Worm (Caenorhabditis elegans) whole organism, young adult: ENCODE measurements around the gene msp-50.

Experiments
- B0035.1 ChIP-seq: sonication (generic microtip); optimal IDR thresholded peaks from 2 replicates; lab custom pipeline; 2016; ENCODE audit warnings: missing genetic modification characterization, mild to moderate bottlenecking, missing compliant biosample characterization, missing genotype, missing genetic modification reagents
- C17E4.6 ChIP-seq: fragments of 200-800 bp; sonication (Bioruptor generic); IDR thresholded peaks from 2 replicates; pipeline ENCODE4 v1.3.6; 2022; ENCODE audit warnings: missing genetic modification reagents, missing genetic modification characterization, missing compliant biosample characterization
- F10E7.11 ChIP-seq: sonication (generic microtip); optimal IDR thresholded peaks from 2 replicates; lab custom pipeline; 2017; ENCODE audit warnings: mild to moderate bottlenecking, missing genetic modification characterization, moderate library complexity, missing compliant biosample characterization
- F33H1.4 ChIP-seq: fragments of 200-800 bp; sonication (Bioruptor generic); IDR thresholded peaks from 2 replicates; pipeline ENCODE4 v1.3.6; 2022; ENCODE audit warnings: missing genetic modification reagents, missing genetic modification characterization, missing compliant biosample characterization
- K12H6.12 ChIP-seq: fragments of 200-800 bp; sonication (Bioruptor generic); optimal IDR thresholded peaks from 2 replicates; lab custom pipeline; 2018; ENCODE audit warnings: mild to moderate bottlenecking, missing genetic modification characterization, missing compliant biosample characterization
- T26A5.8 ChIP-seq: sonication (generic microtip); optimal IDR thresholded peaks from 2 replicates; lab custom pipeline; 2016; ENCODE audit warnings: missing genetic modification characterization, missing compliant biosample characterization
- Y95B8A.8 ChIP-seq: fragments of 200-800 bp; sonication (Bioruptor generic); IDR thresholded peaks from 2 replicates; pipeline ENCODE4 v1.3.6; 2022; ENCODE audit warnings: missing genetic modification reagents, missing genetic modification characterization, missing compliant biosample characterization
- ama-1 ChIP-seq, 3 experiments: fragments of 150-350 bp in 1 of 3; sonication (generic microtip) in 2 of 3; optimal IDR thresholded peaks; 2 replicates each; lab custom pipeline; 2014 to 2018; ENCODE audit warnings: missing biosample characterization in 2 of 3, missing genetic modification characterization in 2 of 3, missing genetic modification reagents in 2 of 3
- aptf-2 ChIP-seq: fragments of 200-800 bp; sonication (Bioruptor generic); conservative IDR thresholded peaks from 2 replicates; pipeline ENCODE4 v1.3.6; 2022; ENCODE audit warnings: missing genetic modification reagents, missing genetic modification characterization, missing compliant biosample characterization
- athp-1 ChIP-seq: sonication (generic microtip); optimal IDR thresholded peaks from 2 replicates; lab custom pipeline; 2017; ENCODE audit warnings: mild to moderate bottlenecking, missing genetic modification characterization, missing compliant biosample characterization
- bed-1 ChIP-seq: fragments of 200-800 bp; sonication (Bioruptor generic); IDR thresholded peaks from 2 replicates; pipeline ENCODE4 v1.3.6; 2022; ENCODE audit warnings: missing genetic modification reagents, missing genetic modification characterization, missing compliant biosample characterization
- dpl-1 ChIP-seq: fragments of 150-350 bp; optimal IDR thresholded peaks from 2 replicates; lab custom pipeline; 2014; ENCODE audit warnings: missing biosample characterization, missing genetic modification reagents, missing genetic modification characterization
- egl-44 ChIP-seq: fragments of 200-800 bp; sonication (Bioruptor generic); IDR thresholded peaks from 2 replicates; pipeline ENCODE4 v1.3.6; 2022; ENCODE audit warnings: missing genetic modification reagents, missing genetic modification characterization, missing compliant biosample characterization
- hlh-26 ChIP-seq: fragments of 200-800 bp; sonication (Bioruptor generic); conservative IDR thresholded peaks from 2 replicates; pipeline ENCODE4 v1.3.6; 2022; ENCODE audit warnings: missing genetic modification reagents, missing genetic modification characterization, missing compliant biosample characterization
- hmg-1.2 ChIP-seq: fragments of 200-800 bp; sonication (Bioruptor generic); IDR thresholded peaks from 2 replicates; pipeline ENCODE4 v1.3.6; 2022; ENCODE audit warnings: missing genetic modification reagents, missing genetic modification characterization, missing compliant biosample characterization
- hsf-1 ChIP-seq: fragments of 200-800 bp; sonication (Bioruptor generic); IDR thresholded peaks from 2 replicates; pipeline ENCODE4 v1.3.6; 2022; ENCODE audit warnings: missing genetic modification reagents, missing genetic modification characterization, missing compliant biosample characterization
- lin-26 ChIP-seq: fragments of 200-800 bp; sonication (Bioruptor generic); IDR thresholded peaks from 2 replicates; pipeline ENCODE4 v1.3.6; 2022; ENCODE audit warnings: missing genetic modification reagents, missing genetic modification characterization, missing compliant biosample characterization
- lsl-1 ChIP-seq: fragments of 200-800 bp; sonication (Bioruptor generic); optimal IDR thresholded peaks from 2 replicates; lab custom pipeline; 2018; ENCODE audit warnings: mild to moderate bottlenecking, missing genetic modification characterization, moderate library complexity, missing compliant biosample characterization
- madf-3 ChIP-seq: fragments of 200-800 bp; sonication (Bioruptor generic); IDR thresholded peaks from 2 replicates; pipeline ENCODE4 v1.3.6; 2022; ENCODE audit warnings: missing genetic modification reagents, missing genetic modification characterization, missing compliant biosample characterization
- madf-6 ChIP-seq: fragments of 200-800 bp; sonication (Bioruptor generic); IDR thresholded peaks from 2 replicates; pipeline ENCODE4 v1.3.6; 2022; ENCODE audit warnings: missing genetic modification reagents, missing genetic modification characterization, missing compliant biosample characterization
- mcd-1 ChIP-seq: fragments of 200-800 bp; sonication (Bioruptor generic); IDR thresholded peaks from 2 replicates; pipeline ENCODE4 v1.3.6; 2022; ENCODE audit warnings: missing genetic modification reagents, missing genetic modification characterization, missing compliant biosample characterization
- ztf-6 ChIP-seq: fragments of 200-800 bp; sonication (Bioruptor generic); IDR thresholded peaks from 2 replicates; pipeline ENCODE4 v1.3.6; 2022; ENCODE audit warnings: missing genetic modification reagents, missing genetic modification characterization, missing compliant biosample characterization

msp-50 gene

DNA sequence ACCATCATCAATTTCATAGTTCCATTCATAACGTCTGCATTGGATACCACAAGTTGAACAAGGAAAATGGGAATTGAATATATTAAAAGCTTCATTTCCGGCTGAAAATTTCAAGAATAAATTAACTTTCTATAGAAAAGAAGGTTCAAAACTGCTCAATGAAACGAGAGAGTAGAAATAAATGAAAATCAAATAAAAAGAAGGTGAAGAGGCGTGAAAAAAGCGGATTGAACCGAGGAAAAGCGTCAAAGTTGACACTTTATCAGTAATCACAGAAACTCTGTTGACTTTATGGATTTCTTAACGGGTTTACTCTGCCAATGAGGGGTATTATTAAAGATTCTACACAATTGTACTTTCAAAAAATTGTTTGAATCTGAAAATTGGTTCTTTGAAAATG lies 38.8 kb downstream of the msp-50 start, which contains the start of gene pho-4:
pho-4 (minus strand) TSS at position 101 of the 400 bp plus-strand sequence.
- TF ChIP-seq hmg-1.2 (GFP tag; lab: Robert Waterston, UW) (no peak), madf-3 (no peak)
- TF ChIP-seq, all 124 proteins: peak for 0

DNA sequence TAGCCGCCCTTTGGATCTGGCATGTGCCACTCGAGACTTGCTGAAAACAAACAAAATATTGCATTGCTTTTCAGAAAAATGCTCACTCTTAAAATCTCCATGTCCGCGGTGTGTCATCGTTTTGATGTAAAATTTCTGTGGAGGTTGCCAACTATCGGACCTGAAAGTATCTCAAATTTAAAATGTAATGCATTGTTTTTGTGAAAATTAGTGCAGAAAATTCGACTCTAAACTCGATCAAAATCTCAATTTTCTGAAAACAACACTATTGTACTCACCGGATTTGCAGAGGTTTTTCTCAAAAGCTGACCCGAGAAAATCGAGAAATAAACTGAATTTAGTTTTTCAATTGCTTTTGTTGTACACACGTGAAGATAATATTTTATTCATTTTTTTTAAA lies 42.0 kb downstream of the msp-50 start, which contains the start of gene T16D1.1:
T16D1.1 (minus strand) TSS at position 101 of the 400 bp plus-strand sequence.
- no peak for TF ChIP-seq athp-1
- TF ChIP-seq ztf-6 (GFP tag; lab: Robert Waterston, UW), result no peak
- no peak for TF ChIP-seq C17E4.6 (GFP tag; lab: Robert Waterston, UW)
- no peak for TF ChIP-seq bed-1 (GFP tag; lab: Robert Waterston, UW)
- no peak for TF ChIP-seq K12H6.12 (tag; lab: Kevin White, UChicago)
- no peak for TF ChIP-seq madf-6 (GFP tag; lab: Robert Waterston, UW)
- TF ChIP-seq egl-44 (GFP tag; lab: Robert Waterston, UW), result no peak
- TF ChIP-seq dpl-1, result no peak
- no peak for TF ChIP-seq Y95B8A.8
- TF ChIP-seq F33H1.4 (GFP tag; lab: Robert Waterston, UW), result no peak
- TF ChIP-seq lin-26 (GFP tag; lab: Robert Waterston, UW), result no peak
- no peak for TF ChIP-seq hlh-26
- no peak for TF ChIP-seq B0035.1 (tag; lab: Kevin White, UChicago)
- no peak for TF ChIP-seq hsf-1 (GFP tag; lab: Robert Waterston, UW)
- TF ChIP-seq F10E7.11 (tag; lab: Kevin White, UChicago), result no peak
- no peak for TF ChIP-seq ama-1 (optimal IDR thresholded peaks at IDR 0.05; lab: Kevin White, UChicago)
- no peak for TF ChIP-seq ama-1 (GFP tag; optimal IDR thresholded peaks at IDR 0.05; lab: Kevin White, UChicago)
- no peak for TF ChIP-seq lsl-1 (GFP tag; lab: Kevin White, UChicago)
- no peak for TF ChIP-seq aptf-2 (GFP tag; lab: Robert Waterston, UW)
- no peak for TF ChIP-seq mcd-1

DNA sequence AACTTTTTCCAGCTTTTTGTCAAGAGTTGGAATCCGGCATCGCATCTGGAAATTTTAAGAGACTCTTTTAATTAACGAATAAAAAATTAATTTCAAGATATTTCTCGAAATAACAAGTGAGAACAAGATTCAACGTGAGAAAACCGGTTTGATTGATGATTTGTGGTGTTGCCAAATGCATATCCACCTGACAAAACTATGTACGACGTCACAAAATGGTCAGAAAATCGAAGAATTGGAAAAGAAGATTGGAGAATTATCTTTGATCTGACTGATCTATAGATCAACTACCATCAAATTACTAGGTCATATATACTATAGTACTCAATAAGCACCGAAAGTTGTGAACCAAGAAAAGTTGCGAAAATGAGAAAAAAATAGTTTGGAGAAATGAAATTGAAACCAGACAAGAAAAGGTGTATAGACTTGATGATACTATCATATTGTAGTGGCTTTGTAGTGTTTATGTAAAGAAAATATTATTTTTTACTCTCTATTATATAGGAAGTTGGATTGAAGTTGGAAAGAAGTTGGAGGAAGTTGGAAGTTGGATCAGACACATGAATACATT lies 47.3 kb downstream of the msp-50 start, which contains the start of gene ptr-6:
ptr-6 (minus strand) TSS at position 47 of the 571 bp plus-strand sequence.
- no peak for TF ChIP-seq T26A5.8
